Fruit fly (Drosophila melanogaster) Kc167 (cell line): ENCODE results near the gene lbl.

ENCODE experiments used
- psq ChIP-seq: fragments of >200 bp; optimal IDR thresholded peaks from 2 replicates; lab custom pipeline; 2017; ENCODE audit warnings: missing external identifiers
- ttk ChIP-seq: sonication (Bioruptor generic); optimal IDR thresholded peaks from 2 replicates; lab custom pipeline; 2017; ENCODE audit warnings: missing external identifiers

DNA sequence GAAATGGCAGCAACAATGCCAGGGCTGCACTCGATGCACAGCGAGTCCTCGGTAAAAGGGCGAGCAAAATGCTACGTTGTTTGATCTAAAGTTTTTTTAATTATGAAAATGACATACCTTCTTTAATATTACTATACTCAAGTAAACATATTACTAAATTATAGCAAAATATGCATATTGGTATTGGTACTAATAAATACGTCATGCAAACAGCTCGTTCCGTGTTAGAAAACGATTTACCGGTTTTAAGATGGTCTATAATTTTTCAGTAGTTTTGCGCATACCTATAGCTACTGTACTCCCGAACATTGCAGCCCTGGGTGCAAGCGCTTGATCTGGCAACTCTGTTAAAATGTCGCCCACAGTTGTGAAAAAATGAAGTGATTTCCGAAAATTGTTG is 68.7 kb downstream of the lbl start:
- TF ChIP-seq ttk (lab: Kevin White, UChicago) (no peak), psq (lab: Kevin White, UChicago) (no peak)
